Worm (Caenorhabditis elegans): ENCODE results near the gene atx-2.

- TF ChIP-seq ceh-9 (tag; optimal IDR thresholded peaks at IDR 0.05): no peak
- no peak for TF ChIP-seq nhr-11 (tag; optimal IDR thresholded peaks at IDR 0.05)
These were observed 25.3 kb downstream of the atx-2 start for ce11 chrIII:10486455-10486854.
